Fruit fly (Drosophila melanogaster) whole organism, wandering third instar larva: ENCODE measurements around the gene CG31200.

Source experiments
- Abd-B ChIP-seq: fragments of >200 bp; optimal IDR thresholded peaks from 2 replicates; lab custom pipeline; 2017; ENCODE audit warnings: missing biosample characterization, missing genetic modification characterization
- Hr78 ChIP-seq: fragments of >200 bp; optimal IDR thresholded peaks from 2 replicates; lab custom pipeline; 2017; ENCODE audit warnings: missing biosample characterization, missing genetic modification characterization
- Rel ChIP-seq, 2 experiments: fragments of 200-800 bp; sonication (Bioruptor generic) in 1 of 2; optimal IDR thresholded peaks; 2 replicates in 1 of 2; 3 replicates in 1 of 2; lab custom pipeline; 2016 to 2019; ENCODE audit warnings: mild to moderate bottlenecking in 2 of 2, missing biosample characterization in 2 of 2, missing genetic modification characterization in 2 of 2, moderate library complexity in 1 of 2
- br ChIP-seq: fragments of 200-800 bp; sonication (Bioruptor generic); optimal IDR thresholded peaks from 2 replicates; lab custom pipeline; 2016; ENCODE audit warnings: missing biosample characterization, missing genetic modification characterization
- brk ChIP-seq: fragments of 200-800 bp; sonication (Bioruptor generic); optimal IDR thresholded peaks from 2 replicates; lab custom pipeline; 2016; ENCODE audit warnings: missing biosample characterization, mild to moderate bottlenecking, missing genetic modification characterization
- dmrt93B ChIP-seq: fragments of 200-800 bp; sonication (Bioruptor generic); optimal IDR thresholded peaks from 2 replicates; lab custom pipeline; 2018; ENCODE audit warnings: missing biosample characterization, mild to moderate bottlenecking, missing genetic modification characterization
- dsf ChIP-seq: sonication (Bioruptor generic); optimal IDR thresholded peaks from 2 replicates; lab custom pipeline; 2016; ENCODE audit warnings: missing biosample characterization, missing genetic modification characterization, borderline replicate concordance
- fru ChIP-seq: fragments of 200-800 bp; sonication (Bioruptor generic); optimal IDR thresholded peaks from 3 replicates; lab custom pipeline; 2016; ENCODE audit warnings: missing biosample characterization, mild to moderate bottlenecking, missing genetic modification characterization
- h ChIP-seq: fragments of 200-800 bp; sonication (Bioruptor generic); optimal IDR thresholded peaks from 3 replicates; lab custom pipeline; 2016; ENCODE audit warnings: missing biosample characterization, mild to moderate bottlenecking, missing genetic modification characterization
- lola ChIP-seq: fragments of >200 bp; optimal IDR thresholded peaks from 2 replicates; lab custom pipeline; 2017; ENCODE audit warnings: missing biosample characterization, missing genetic modification characterization
- psq ChIP-seq: fragments of 200-800 bp; sonication (Bioruptor generic); optimal IDR thresholded peaks from 3 replicates; lab custom pipeline; 2017; ENCODE audit warnings: missing biosample characterization, mild to moderate bottlenecking, missing genetic modification characterization, moderate library complexity
- sage ChIP-seq: fragments of 200-800 bp; sonication (Bioruptor generic); optimal IDR thresholded peaks from 2 replicates; lab custom pipeline; 2016; ENCODE audit warnings: missing biosample characterization, mild to moderate bottlenecking, missing genetic modification characterization

- TF ChIP-seq psq (no peak), h (GFP tag; lab: Kevin White, UChicago) (no peak), sage (GFP tag; lab: Kevin White, UChicago) (no peak), Rel (GFP tag; optimal IDR thresholded peaks at IDR 0.05; lab: Kevin White, UChicago) (no peak), Rel (tag; optimal IDR thresholded peaks at IDR 0.05; lab: Kevin White, UChicago) (peak; percentile 97), dsf (GFP tag; lab: Kevin White, UChicago) (no peak), lola (GFP tag; lab: Kevin White, UChicago) (no peak), dmrt93B (GFP tag; lab: Kevin White, UChicago) (no peak), Abd-B (GFP tag; lab: Kevin White, UChicago) (no peak), br (GFP tag; lab: Kevin White, UChicago) (no peak), brk (GFP tag; lab: Kevin White, UChicago) (no peak), Hr78 (no peak), fru (GFP tag; lab: Kevin White, UChicago) (no peak)
Measured at dm6 chr3R:20772543-20772942, 27.4 kb upstream of the CG31200 start, which contains the start of gene Takl1.
